Fruit fly (Drosophila melanogaster) whole organism, prepupa: ENCODE measurements around the gene DnaJ-1.

Source experiments
- Blimp-1 ChIP-seq: fragments of 200-800 bp; sonication (Bioruptor generic); optimal IDR thresholded peaks from 3 replicates; lab custom pipeline; 2017; ENCODE audit warnings: missing biosample characterization, missing genetic modification characterization, mild to moderate bottlenecking, moderate library complexity, missing genetic modification reagents
- CG1621 ChIP-seq: fragments of 200-800 bp; sonication (Bioruptor generic); optimal IDR thresholded peaks from 3 replicates; lab custom pipeline; 2018; ENCODE audit warnings: missing biosample characterization, mild to moderate bottlenecking, missing genetic modification characterization
- Gug ChIP-seq: fragments of 200-800 bp; sonication (Bioruptor generic); IDR thresholded peaks from 2 replicates; pipeline ENCODE4 v1.3.6; 2022; ENCODE audit warnings: missing biosample characterization, missing genetic modification characterization
- Sox15 ChIP-seq: fragments of 200-800 bp; sonication (Bioruptor generic); optimal IDR thresholded peaks from 3 replicates; lab custom pipeline; 2016; ENCODE audit warnings: missing biosample characterization, missing genetic modification characterization
- esn ChIP-seq: fragments of 200-800 bp; sonication (Bioruptor generic); optimal IDR thresholded peaks from 2 replicates; lab custom pipeline; 2016; ENCODE audit warnings: missing biosample characterization, mild to moderate bottlenecking, missing genetic modification characterization, moderate library complexity
- lz ChIP-seq: fragments of 200-800 bp; sonication (Bioruptor generic); optimal IDR thresholded peaks from 3 replicates; lab custom pipeline; 2016; ENCODE audit warnings: missing biosample characterization, missing genetic modification characterization

DNA sequence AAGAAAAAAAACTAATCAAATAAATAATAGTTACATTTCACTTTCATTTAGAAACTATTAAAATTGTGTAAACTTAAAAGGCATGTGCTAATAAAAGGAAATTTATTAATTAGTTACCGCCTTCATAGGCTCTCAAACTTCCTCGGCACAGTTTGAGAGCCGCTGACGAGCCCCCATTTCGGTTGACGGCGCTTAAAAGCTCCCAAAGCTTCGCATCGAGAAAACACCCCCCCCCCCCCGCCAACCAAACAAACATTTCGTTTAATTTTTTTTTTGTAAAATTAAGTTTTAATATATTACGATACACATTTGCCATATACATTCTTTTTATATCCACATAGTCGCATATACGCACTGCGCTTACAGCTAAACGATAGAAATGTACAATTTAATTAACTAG lies 45.3 kb upstream of the DnaJ-1 start:
- TF ChIP-seq Sox15 (no peak), lz (no peak), CG1621 (tag; lab: Kevin White, UChicago) (no peak), esn (GFP tag; lab: Kevin White, UChicago) (no peak), Gug (no peak), Blimp-1 (no peak)
